Fruit fly (Drosophila melanogaster): ENCODE data around the gene Mur11Da.

Mur11Da gene

DNA sequence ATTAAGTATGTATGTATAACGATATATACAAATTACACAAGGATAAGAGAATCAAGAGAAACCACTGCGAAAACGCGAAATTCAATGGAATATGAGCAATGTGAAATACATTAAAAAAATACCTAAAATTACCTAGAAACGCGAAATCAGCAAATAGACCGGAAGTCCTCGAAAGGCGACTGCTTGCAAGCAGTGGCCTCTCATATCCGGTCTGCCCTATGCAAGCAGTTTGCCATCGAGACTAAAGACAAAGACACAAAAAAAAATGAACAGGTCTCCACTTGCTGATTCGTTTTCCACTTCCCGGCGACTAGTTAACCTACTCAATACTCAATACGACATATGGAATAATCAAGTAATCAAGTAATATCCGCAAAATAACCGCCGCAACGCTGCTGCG, 20.0 kb upstream of the Mur11Da start (continued):
- no peak for TF ChIP-seq CG10147 (GFP tag; optimal IDR thresholded peaks at IDR 0.05)
- no peak for TF ChIP-seq CG10654 (GFP tag; optimal IDR thresholded peaks at IDR 0.05)
- TF ChIP-seq CG18011 (GFP tag; optimal IDR thresholded peaks at IDR 0.05): no peak
- TF ChIP-seq fu2 (GFP tag; optimal IDR thresholded peaks at IDR 0.05): no peak
- TF ChIP-seq CG3995 (GFP tag; optimal IDR thresholded peaks at IDR 0.05): no peak
- no peak for TF ChIP-seq bigmax (GFP tag; optimal IDR thresholded peaks at IDR 0.05)
- TF ChIP-seq bbx (GFP tag; IDR thresholded peaks at IDR 0.05; ENCODE audit: partially characterized antibody): no peak
- TF ChIP-seq CG3726 (GFP tag; IDR thresholded peaks at IDR 0.05): no peak
- no peak for TF ChIP-seq dan (GFP tag; IDR thresholded peaks at IDR 0.05)
- peak; percentile 29 for TF ChIP-seq Meics (GFP tag; optimal IDR thresholded peaks at IDR 0.05)
- TF ChIP-seq CG4820 (GFP tag; optimal IDR thresholded peaks at IDR 0.05): no peak
- peak; percentile 26 for TF ChIP-seq kni (GFP tag; optimal IDR thresholded peaks at IDR 0.05)
- no peak for TF ChIP-seq CG8924 (tag; optimal IDR thresholded peaks at IDR 0.05)
- peak; percentile 58 for TF ChIP-seq lab (GFP tag; optimal IDR thresholded peaks at IDR 0.05)
- TF ChIP-seq CG32767 (GFP tag; IDR thresholded peaks at IDR 0.05): no peak
- no peak for TF ChIP-seq zen (tag; optimal IDR thresholded peaks at IDR 0.05)
- no peak for TF ChIP-seq CG18764 (GFP tag; optimal IDR thresholded peaks at IDR 0.05)
- no peak for TF ChIP-seq CG3838 (GFP tag; optimal IDR thresholded peaks at IDR 0.05)
- no peak for TF ChIP-seq trem (tag; optimal IDR thresholded peaks at IDR 0.05)
- TF ChIP-seq h (optimal IDR thresholded peaks at IDR 0.05): no peak
- no peak for TF ChIP-seq CTCF (GFP tag; optimal IDR thresholded peaks at IDR 0.05)
- no peak for TF ChIP-seq shn (GFP tag; optimal IDR thresholded peaks at IDR 0.05)
- no peak for TF ChIP-seq abd-A (tag; optimal IDR thresholded peaks at IDR 0.05)
- no peak for TF ChIP-seq CG1832 (GFP tag; optimal IDR thresholded peaks at IDR 0.05)
- no peak for TF ChIP-seq Sry-β (GFP tag; optimal IDR thresholded peaks at IDR 0.05)
- no peak for TF ChIP-seq esg (GFP tag; conservative IDR thresholded peaks at IDR 0.05)
- no peak for TF ChIP-seq CG11398 (GFP tag; optimal IDR thresholded peaks at IDR 0.05)
- TF ChIP-seq CG6272 (GFP tag; IDR thresholded peaks at IDR 0.05): no peak
- TF ChIP-seq CG14965 (GFP tag; optimal IDR thresholded peaks at IDR 0.05; ENCODE audit: borderline replicate concordance): no peak
- TF ChIP-seq zfh1 (GFP tag; IDR thresholded peaks at IDR 0.05): no peak
- no peak for TF ChIP-seq Eip74EF (GFP tag; optimal IDR thresholded peaks at IDR 0.05)
- no peak for TF ChIP-seq Ravus (GFP tag; IDR thresholded peaks at IDR 0.05)
- TF ChIP-seq repo (GFP tag; optimal IDR thresholded peaks at IDR 0.05): no peak
- no peak for TF ChIP-seq C15 (GFP tag; IDR thresholded peaks at IDR 0.05)
- no peak for TF ChIP-seq btn (GFP tag; optimal IDR thresholded peaks at IDR 0.05)
- no peak for TF ChIP-seq HLH3B (GFP tag; IDR thresholded peaks at IDR 0.05)
- no peak for TF ChIP-seq CG6689 (GFP tag; IDR thresholded peaks at IDR 0.05)
- no peak for TF ChIP-seq CG14014 (GFP tag; IDR thresholded peaks at IDR 0.05)
- no peak for TF ChIP-seq cad (GFP tag; optimal IDR thresholded peaks at IDR 0.05)
- TF ChIP-seq en (GFP tag; optimal IDR thresholded peaks at IDR 0.05): no peak
- TF ChIP-seq NC2α (GFP tag; optimal IDR thresholded peaks at IDR 0.05): no peak
- peak; percentile 5 for TF ChIP-seq CG2116 (GFP tag; optimal IDR thresholded peaks at IDR 0.05)
- TF ChIP-seq gro (GFP tag; optimal IDR thresholded peaks at IDR 0.05): no peak
- no peak for TF ChIP-seq sisA (GFP tag; IDR thresholded peaks at IDR 0.05)
- no peak for TF ChIP-seq pho (GFP tag; optimal IDR thresholded peaks at IDR 0.05)
- TF ChIP-seq CG4360 (GFP tag; IDR thresholded peaks at IDR 0.05): no peak
- TF ChIP-seq Usf (GFP tag; optimal IDR thresholded peaks at IDR 0.05): no peak
- TF ChIP-seq CG31441 (GFP tag; IDR thresholded peaks at IDR 0.05): peak; percentile 18; the same call in 1 of the 2 replicates
- TF ChIP-seq CG14441 (GFP tag; IDR thresholded peaks at IDR 0.05): no peak
- no peak for TF ChIP-seq Dbx (GFP tag; IDR thresholded peaks at IDR 0.05)
- peak; percentile 74 for TF ChIP-seq ewg (GFP tag; optimal IDR thresholded peaks at IDR 0.05)
- TF ChIP-seq Neu2 (GFP tag; optimal IDR thresholded peaks at IDR 0.05; ENCODE audit: borderline replicate concordance): no peak
- TF ChIP-seq knrl (GFP tag; IDR thresholded peaks at IDR 0.05; ENCODE audit: partially characterized antibody): no peak
